Worm (Caenorhabditis elegans) whole organism, early embryonic: ENCODE results near the gene ZK1236.5.

Experiments
- B0310.2 ChIP-seq: sonication (generic microtip); optimal IDR thresholded peaks from 2 replicates; lab custom pipeline; 2016; ENCODE audit warnings: mild to moderate bottlenecking, missing genetic modification characterization, missing compliant biosample characterization
- F13C5.2 ChIP-seq: sonication (generic microtip); optimal IDR thresholded peaks from 2 replicates; lab custom pipeline; 2017; ENCODE audit warnings: mild to moderate bottlenecking, missing genetic modification characterization, inconsistent platforms, missing compliant biosample characterization
- aly-1 ChIP-seq: sonication (generic microtip); optimal IDR thresholded peaks from 2 replicates; lab custom pipeline; 2016; ENCODE audit warnings: missing genetic modification characterization, missing compliant biosample characterization
- ama-1 ChIP-seq: fragments of 150-350 bp; optimal IDR thresholded peaks from 2 replicates; lab custom pipeline; 2014
- ceh-13 ChIP-seq: fragments of 200-800 bp; sonication (Bioruptor generic); optimal IDR thresholded peaks from 2 replicates; lab custom pipeline; 2018; ENCODE audit warnings: mild to moderate bottlenecking, missing genetic modification characterization, missing compliant biosample characterization
- ceh-36 ChIP-seq: sonication (generic microtip); optimal IDR thresholded peaks from 2 replicates; lab custom pipeline; 2016; ENCODE audit warnings: missing genetic modification characterization, inconsistent platforms, missing compliant biosample characterization
- ets-7 ChIP-seq: sonication (generic microtip); optimal IDR thresholded peaks from 2 replicates; lab custom pipeline; 2016; ENCODE audit warnings: missing genotype, missing genetic modification characterization, missing compliant biosample characterization
- flt-1 ChIP-seq: fragments of 200-800 bp; sonication (Bioruptor generic); IDR thresholded peaks from 2 replicates; pipeline ENCODE4 v1.3.6; 2022; ENCODE audit warnings: missing genetic modification characterization, missing compliant biosample characterization
- hmbx-1 ChIP-seq: sonication (generic microtip); optimal IDR thresholded peaks from 2 replicates; lab custom pipeline; 2016; ENCODE audit warnings: mild to moderate bottlenecking, missing genetic modification characterization, missing compliant biosample characterization
- hmg-4 ChIP-seq: fragments of 200-800 bp; sonication (Bioruptor generic); optimal IDR thresholded peaks from 2 replicates; lab custom pipeline; 2018; ENCODE audit warnings: mild to moderate bottlenecking, missing genetic modification characterization, missing compliant biosample characterization
- hnd-1 ChIP-seq: sonication (generic microtip); optimal IDR thresholded peaks from 2 replicates; lab custom pipeline; 2016; ENCODE audit warnings: missing genetic modification characterization, missing compliant biosample characterization
- pes-1 ChIP-seq: fragments of 200-800 bp; sonication (Bioruptor generic); IDR thresholded peaks from 2 replicates; pipeline ENCODE4 v1.3.6; 2022; ENCODE audit warnings: missing genetic modification reagents, missing genetic modification characterization, missing compliant biosample characterization
- scrt-1 ChIP-seq: fragments of 200-800 bp; sonication (Bioruptor generic); IDR thresholded peaks from 2 replicates; pipeline ENCODE4 v1.3.6; 2022; ENCODE audit warnings: missing genetic modification characterization, missing compliant biosample characterization
- sea-1 ChIP-seq: fragments of 200-800 bp; sonication (Bioruptor generic); conservative IDR thresholded peaks from 2 replicates; pipeline ENCODE4 v1.3.6; 2022; ENCODE audit warnings: missing genetic modification characterization, missing compliant biosample characterization
- tbx-11 ChIP-seq: fragments of 200-800 bp; sonication (Bioruptor generic); IDR thresholded peaks from 2 replicates; pipeline ENCODE4 v1.3.6; 2022; ENCODE audit warnings: missing genetic modification characterization, missing compliant biosample characterization
- tbx-37 ChIP-seq: fragments of 200-800 bp; sonication (Bioruptor generic); conservative IDR thresholded peaks from 2 replicates; pipeline ENCODE4 v1.3.6; 2022; ENCODE audit warnings: missing genetic modification reagents, missing genetic modification characterization, missing compliant biosample characterization
- tra-4 ChIP-seq: sonication (generic microtip); optimal IDR thresholded peaks from 2 replicates; lab custom pipeline; 2017; ENCODE audit warnings: missing genetic modification characterization, missing compliant biosample characterization

The ZK1236.5 gene

DNA sequence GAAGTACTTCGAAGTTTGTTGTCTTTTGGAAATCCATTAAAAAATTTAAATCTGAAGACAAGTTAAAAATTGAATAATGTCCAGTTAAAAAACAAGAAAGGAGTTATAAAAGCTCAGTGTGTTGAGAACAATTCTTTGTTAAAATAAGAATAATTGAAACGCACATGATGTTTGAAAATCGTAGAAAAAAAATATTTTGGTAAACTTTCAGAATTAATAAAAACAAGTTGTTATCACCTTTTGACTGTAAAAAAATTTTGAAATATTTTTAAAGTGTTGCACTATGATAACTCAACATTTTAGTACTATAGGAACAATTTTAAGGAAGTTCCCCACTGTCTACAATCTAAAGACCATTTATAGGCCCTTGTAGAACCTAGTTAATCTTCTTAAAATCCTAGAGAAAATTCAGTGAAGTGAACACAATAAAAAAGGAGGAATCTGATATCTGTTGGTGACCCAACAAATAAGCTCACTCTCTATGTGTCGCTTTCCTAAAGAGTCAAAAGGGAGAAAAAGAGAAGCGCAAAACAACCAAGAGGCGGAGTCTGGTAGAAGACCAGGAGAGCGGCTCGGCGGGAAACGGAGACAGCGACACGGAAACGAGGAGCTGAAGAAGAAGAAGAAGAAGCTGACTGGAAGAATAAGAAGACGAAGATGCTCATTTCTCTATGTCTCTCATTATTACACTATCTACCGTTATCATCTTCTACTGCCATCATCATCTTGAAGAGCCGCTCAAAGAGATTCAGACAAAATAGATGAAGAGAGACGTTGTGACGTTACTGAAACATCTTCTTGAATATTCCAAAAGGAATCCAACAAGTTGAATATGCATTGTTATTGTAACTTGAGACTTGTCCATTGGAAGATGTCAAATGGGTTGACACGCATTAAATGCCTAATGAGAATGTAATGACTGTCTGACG, 37.4 kb downstream of the ZK1236.5 start, which contains the start of gene ZK353.10:
Gene ZK353.10 (minus strand): TSS at position 51 of the 929 bp plus-strand sequence.
- no peak for TF ChIP-seq tbx-11
- no peak for TF ChIP-seq tra-4 (tag; lab: Kevin White, UChicago)
- TF ChIP-seq sea-1 (GFP tag; lab: Robert Waterston, UW): no peak
- no peak for TF ChIP-seq ceh-36 (tag; lab: Kevin White, UChicago)
- no peak for TF ChIP-seq aly-1
- no peak for TF ChIP-seq tbx-37 (GFP tag; lab: Robert Waterston, UW)
- no peak for TF ChIP-seq F13C5.2 (tag; lab: Kevin White, UChicago)
- no peak for TF ChIP-seq flt-1
- TF ChIP-seq hnd-1: no peak
- TF ChIP-seq ets-7 (tag; lab: Kevin White, UChicago): no peak
- TF ChIP-seq hmg-4: no peak
- TF ChIP-seq ceh-13 (GFP tag; lab: Kevin White, UChicago): no peak
- no peak for TF ChIP-seq hmbx-1 (tag; lab: Kevin White, UChicago)
- TF ChIP-seq scrt-1 (GFP tag; lab: Robert Waterston, UW): no peak
- TF ChIP-seq B0310.2: no peak
- no peak for TF ChIP-seq pes-1 (GFP tag; lab: Robert Waterston, UW)
- TF ChIP-seq ama-1 (lab: Kevin White, UChicago): no peak

DNA sequence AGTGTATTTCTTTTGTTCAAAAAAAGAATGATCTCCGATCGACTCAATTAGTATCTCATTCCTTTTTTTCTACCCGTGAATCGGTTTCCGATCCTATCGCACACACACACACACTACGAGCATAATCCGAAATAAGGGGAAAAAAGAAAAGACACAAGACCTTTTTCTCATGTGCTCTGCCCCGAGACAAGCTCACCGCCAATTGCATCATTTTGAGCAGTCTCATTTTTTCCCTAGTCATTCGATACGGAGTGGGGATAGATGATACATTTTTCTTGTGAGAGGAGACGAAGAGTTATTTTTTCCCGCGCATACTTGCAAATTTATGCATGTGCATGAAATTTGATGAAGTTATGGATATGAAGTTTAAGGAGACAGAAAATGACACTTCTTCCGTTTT, 39.7 kb downstream of the ZK1236.5 start:
- TF ChIP-seq hmg-4 (no peak), pes-1 (GFP tag; lab: Robert Waterston, UW) (no peak), tbx-11 (no peak), ama-1 (lab: Kevin White, UChicago) (no peak), ets-7 (tag; lab: Kevin White, UChicago) (no peak), sea-1 (GFP tag; lab: Robert Waterston, UW) (no peak), tra-4 (tag; lab: Kevin White, UChicago) (no peak), ceh-36 (tag; lab: Kevin White, UChicago) (no peak), tbx-37 (GFP tag; lab: Robert Waterston, UW) (no peak), F13C5.2 (tag; lab: Kevin White, UChicago) (no peak), ceh-13 (GFP tag; lab: Kevin White, UChicago) (no peak), aly-1 (no peak), B0310.2 (no peak), flt-1 (no peak), hnd-1 (no peak), scrt-1 (GFP tag; lab: Robert Waterston, UW) (no peak), hmbx-1 (tag; lab: Kevin White, UChicago) (no peak)

DNA sequence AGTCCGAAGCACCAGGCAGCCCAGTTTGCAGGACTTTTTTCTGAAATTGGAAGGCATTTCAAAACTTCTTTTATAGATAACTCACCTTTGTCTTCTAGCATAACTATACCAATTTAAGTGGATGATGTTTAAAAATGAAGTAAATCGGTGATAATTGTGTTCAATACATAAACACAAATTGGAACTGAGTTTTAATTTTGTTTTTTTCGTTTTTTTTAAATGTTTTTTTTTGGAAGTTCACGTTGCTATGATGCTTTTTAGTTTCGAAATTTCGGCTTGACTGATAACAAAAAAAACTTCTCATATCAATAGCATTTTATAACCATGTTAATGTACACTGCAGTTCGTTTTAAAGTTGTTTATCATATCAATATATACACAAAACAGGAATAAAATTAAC, 42.5 kb downstream of the ZK1236.5 start, which contains the start of gene ZK353.4:
Gene ZK353.4 (minus strand): TSS at position 101 of the 400 bp plus-strand sequence.
- TF ChIP-seq sea-1 (GFP tag; lab: Robert Waterston, UW) (no peak), ets-7 (tag; lab: Kevin White, UChicago) (no peak), aly-1 (no peak), flt-1 (no peak), ceh-13 (GFP tag; lab: Kevin White, UChicago) (no peak), tbx-37 (GFP tag; lab: Robert Waterston, UW) (no peak), ama-1 (lab: Kevin White, UChicago) (no peak), hmg-4 (no peak), tra-4 (tag; lab: Kevin White, UChicago) (no peak), F13C5.2 (tag; lab: Kevin White, UChicago) (no peak), scrt-1 (GFP tag; lab: Robert Waterston, UW) (no peak), ceh-36 (tag; lab: Kevin White, UChicago) (no peak), pes-1 (GFP tag; lab: Robert Waterston, UW) (no peak)
